Worm (Caenorhabditis elegans) whole organism, L1 larva: ENCODE results near the gene srt-6.

Experiments
- C04F5.9 ChIP-seq: sonication (generic microtip); optimal IDR thresholded peaks from 2 replicates; lab custom pipeline; 2016; ENCODE audit warnings: missing genetic modification characterization, missing compliant biosample characterization
- C16A3.4 ChIP-seq: fragments of 150-350 bp; optimal IDR thresholded peaks from 2 replicates; lab custom pipeline; 2014; ENCODE audit warnings: missing biosample characterization, missing genetic modification characterization
- C34B4.2 ChIP-seq: sonication (generic microtip); optimal IDR thresholded peaks from 2 replicates; lab custom pipeline; 2017; ENCODE audit warnings: mild to moderate bottlenecking, missing genetic modification characterization, missing compliant biosample characterization
- F16B12.6 ChIP-seq: fragments of 150-350 bp; optimal IDR thresholded peaks from 2 replicates; lab custom pipeline; 2014; ENCODE audit warnings: missing biosample characterization, missing genetic modification characterization
- Y116A8C.19 ChIP-seq: sonication (generic microtip); optimal IDR thresholded peaks from 2 replicates; lab custom pipeline; 2016; ENCODE audit warnings: missing compliant biosample characterization, missing genetic modification characterization, borderline replicate concordance
- aha-1 ChIP-seq: fragments of 150-350 bp; optimal IDR thresholded peaks from 2 replicates; lab custom pipeline; 2014; ENCODE audit warnings: missing biosample characterization, missing genetic modification characterization
- alr-1 ChIP-seq: fragments of 200-800 bp; sonication (Bioruptor generic); optimal IDR thresholded peaks from 2 replicates; lab custom pipeline; 2018; ENCODE audit warnings: borderline replicate concordance, mild to moderate bottlenecking, missing genetic modification characterization, missing compliant biosample characterization
- ama-1 ChIP-seq: fragments of 150-350 bp; optimal IDR thresholded peaks from 2 replicates; lab custom pipeline; 2014
- ceh-82 ChIP-seq, 3 experiments: fragments of 150-350 bp in 1 of 3; sonication (generic microtip) in 2 of 3; optimal IDR thresholded peaks; 2 replicates each; lab custom pipeline; 2014 to 2017; ENCODE audit warnings: missing biosample characterization in 3 of 3, missing genetic modification characterization in 3 of 3
- ceh-88 ChIP-seq: fragments of 200-800 bp; sonication (Bioruptor generic); IDR thresholded peaks from 2 replicates; pipeline ENCODE4 v1.3.6; 2022; ENCODE audit warnings: missing genetic modification characterization, missing compliant biosample characterization
- ceh-90 ChIP-seq: sonication (generic microtip); optimal IDR thresholded peaks from 2 replicates; lab custom pipeline; 2016; ENCODE audit warnings: missing genetic modification characterization, missing compliant biosample characterization
- efl-1 ChIP-seq, 4 experiments: fragments of 150-350 bp; optimal IDR thresholded peaks in 3 of 4; peaks in 1 of 4; 1 replicate in 1 of 4; 2 replicates in 3 of 4; lab custom pipeline; 2014; ENCODE audit warnings: missing biosample characterization in 2 of 4, missing genetic modification characterization in 2 of 4, missing genetic modification reagents in 2 of 4
- egl-13 ChIP-seq: sonication (generic microtip); optimal IDR thresholded peaks from 2 replicates; lab custom pipeline; 2016; ENCODE audit warnings: missing genotype, missing genetic modification reagents, missing genetic modification characterization, missing compliant biosample characterization
- egl-27 ChIP-seq, 2 experiments: fragments of 150-350 bp in 1 of 2; sonication (generic microtip); optimal IDR thresholded peaks; 3 replicates each; lab custom pipeline; 2017 to 2018; ENCODE audit warnings: missing biosample characterization in 2 of 2, missing genetic modification characterization in 2 of 2, missing genetic modification reagents in 2 of 2
- elt-2 ChIP-seq: sonication (generic microtip); optimal IDR thresholded peaks from 2 replicates; lab custom pipeline; 2016; ENCODE audit warnings: missing genetic modification characterization, mild to moderate bottlenecking, inconsistent platforms, missing compliant biosample characterization, missing genetic modification reagents
- ets-5 ChIP-seq: fragments of 200-800 bp; sonication (Bioruptor generic); IDR thresholded peaks from 2 replicates; pipeline ENCODE4 v1.3.6; 2022; ENCODE audit warnings: missing genetic modification characterization, missing compliant biosample characterization
- fkh-10 ChIP-seq: sonication (generic microtip); optimal IDR thresholded peaks from 2 replicates; lab custom pipeline; 2017; ENCODE audit warnings: missing biosample characterization, missing genetic modification reagents, missing genetic modification characterization
- fkh-4 ChIP-seq: sonication (generic microtip); optimal IDR thresholded peaks from 2 replicates; lab custom pipeline; 2016; ENCODE audit warnings: missing compliant biosample characterization, missing genetic modification characterization, borderline replicate concordance
- fos-1 ChIP-seq: fragments of 150-350 bp; optimal IDR thresholded peaks from 2 replicates; lab custom pipeline; 2014; ENCODE audit warnings: missing biosample characterization, missing genetic modification characterization
- grh-1 ChIP-seq: fragments of 200-800 bp; sonication (Bioruptor generic); IDR thresholded peaks from 2 replicates; pipeline ENCODE4 v1.3.6; 2022; ENCODE audit warnings: missing genetic modification reagents, missing genetic modification characterization, missing compliant biosample characterization
- hlh-17 ChIP-seq: fragments of 200-800 bp; sonication (Bioruptor generic); optimal IDR thresholded peaks from 2 replicates; lab custom pipeline; 2018; ENCODE audit warnings: missing genetic modification characterization, mild to moderate bottlenecking, missing compliant biosample characterization, moderate library complexity, borderline replicate concordance
- hlh-4 ChIP-seq: sonication (generic microtip); optimal IDR thresholded peaks from 2 replicates; lab custom pipeline; 2016; ENCODE audit warnings: mild to moderate bottlenecking, missing genetic modification characterization, missing compliant biosample characterization
- hpl-2 ChIP-seq: fragments of 150-350 bp; optimal IDR thresholded peaks from 2 replicates; lab custom pipeline; 2014; ENCODE audit warnings: missing biosample characterization, missing genetic modification reagents, missing genetic modification characterization
- irx-1 ChIP-seq: sonication (generic microtip); optimal IDR thresholded peaks from 2 replicates; lab custom pipeline; 2016; ENCODE audit warnings: missing genetic modification characterization, missing compliant biosample characterization
- isw-1 ChIP-seq: fragments of 200-800 bp; sonication (Bioruptor generic); IDR thresholded peaks from 2 replicates; pipeline ENCODE4 v1.3.6; 2022; ENCODE audit warnings: missing genetic modification characterization, missing compliant biosample characterization
- jun-1 ChIP-seq: fragments of 150-350 bp; optimal IDR thresholded peaks from 2 replicates; lab custom pipeline; 2014; ENCODE audit warnings: missing biosample characterization, missing genetic modification reagents, missing genetic modification characterization
- lin-13 ChIP-seq: fragments of 150-350 bp; optimal IDR thresholded peaks from 2 replicates; lab custom pipeline; 2014; ENCODE audit warnings: missing biosample characterization, missing genetic modification reagents, missing genetic modification characterization
- lin-39 ChIP-seq: fragments of 150-350 bp; optimal IDR thresholded peaks from 2 replicates; lab custom pipeline; 2014; ENCODE audit warnings: missing biosample characterization, missing genetic modification reagents, missing genetic modification characterization
- lsy-2 ChIP-seq, 2 experiments: fragments of 150-350 bp; optimal IDR thresholded peaks; 2 replicates each; lab custom pipeline; 2014; ENCODE audit warnings: missing biosample characterization in 2 of 2, missing genetic modification characterization in 2 of 2
- mdl-1 ChIP-seq, 2 experiments: fragments of 150-350 bp; optimal IDR thresholded peaks; 2 replicates each; lab custom pipeline; 2014 to 2017; ENCODE audit warnings: missing biosample characterization in 2 of 2, missing genetic modification characterization in 2 of 2, inconsistent platforms in 1 of 2
- mef-2 ChIP-seq: fragments of 150-350 bp; optimal IDR thresholded peaks from 2 replicates; lab custom pipeline; 2014; ENCODE audit warnings: missing biosample characterization, missing genetic modification characterization
- nhr-20 ChIP-seq: sonication (generic microtip); optimal IDR thresholded peaks from 2 replicates; lab custom pipeline; 2016; ENCODE audit warnings: mild to moderate bottlenecking, missing genetic modification characterization, missing compliant biosample characterization
- nhr-28 ChIP-seq: fragments of 150-350 bp; optimal IDR thresholded peaks from 2 replicates; lab custom pipeline; 2014; ENCODE audit warnings: missing biosample characterization, missing genetic modification characterization
- nhr-71 ChIP-seq: sonication (generic microtip); optimal IDR thresholded peaks from 2 replicates; lab custom pipeline; 2016; ENCODE audit warnings: mild to moderate bottlenecking, missing genetic modification characterization, moderate library complexity, missing compliant biosample characterization
- nhr-76 ChIP-seq: sonication (generic microtip); optimal IDR thresholded peaks from 2 replicates; lab custom pipeline; 2017; ENCODE audit warnings: missing biosample characterization, missing genetic modification characterization
- nhr-77 ChIP-seq: fragments of 150-350 bp; optimal IDR thresholded peaks from 2 replicates; lab custom pipeline; 2014; ENCODE audit warnings: missing biosample characterization, missing genetic modification characterization
- nhr-85 ChIP-seq: sonication (generic microtip); peaks from one replicate; lab custom pipeline; 2016; ENCODE audit warnings: missing genetic modification characterization, inconsistent platforms, missing compliant biosample characterization
- pqm-1 ChIP-seq: sonication (generic microtip); optimal IDR thresholded peaks from 3 replicates; lab custom pipeline; 2017; ENCODE audit warnings: missing biosample characterization, missing genetic modification characterization
- snu-23 ChIP-seq: sonication (generic microtip); optimal IDR thresholded peaks from 2 replicates; lab custom pipeline; 2016; ENCODE audit warnings: missing genetic modification characterization, missing compliant biosample characterization
- swsn-7 ChIP-seq: sonication (generic microtip); optimal IDR thresholded peaks from 2 replicates; lab custom pipeline; 2016; ENCODE audit warnings: missing genetic modification characterization, missing compliant biosample characterization
- tbx-2 ChIP-seq: sonication (generic microtip); optimal IDR thresholded peaks from 2 replicates; lab custom pipeline; 2016; ENCODE audit warnings: missing genetic modification characterization, missing compliant biosample characterization
- tlp-1 ChIP-seq: fragments of 150-350 bp; optimal IDR thresholded peaks from 2 replicates; lab custom pipeline; 2014; ENCODE audit warnings: missing biosample characterization, missing genetic modification characterization
- unc-62 ChIP-seq: fragments of 150-350 bp; optimal IDR thresholded peaks from 2 replicates; lab custom pipeline; 2014; ENCODE audit warnings: missing biosample characterization, missing genetic modification reagents, missing genetic modification characterization
- unc-86 ChIP-seq: sonication (generic microtip); optimal IDR thresholded peaks from 2 replicates; lab custom pipeline; 2016; ENCODE audit warnings: missing genetic modification characterization, missing compliant biosample characterization
- vab-15 ChIP-seq: sonication (generic microtip); optimal IDR thresholded peaks from 2 replicates; lab custom pipeline; 2017; ENCODE audit warnings: missing genotype, mild to moderate bottlenecking, missing genetic modification characterization, missing compliant biosample characterization

srt-6 gene

DNA sequence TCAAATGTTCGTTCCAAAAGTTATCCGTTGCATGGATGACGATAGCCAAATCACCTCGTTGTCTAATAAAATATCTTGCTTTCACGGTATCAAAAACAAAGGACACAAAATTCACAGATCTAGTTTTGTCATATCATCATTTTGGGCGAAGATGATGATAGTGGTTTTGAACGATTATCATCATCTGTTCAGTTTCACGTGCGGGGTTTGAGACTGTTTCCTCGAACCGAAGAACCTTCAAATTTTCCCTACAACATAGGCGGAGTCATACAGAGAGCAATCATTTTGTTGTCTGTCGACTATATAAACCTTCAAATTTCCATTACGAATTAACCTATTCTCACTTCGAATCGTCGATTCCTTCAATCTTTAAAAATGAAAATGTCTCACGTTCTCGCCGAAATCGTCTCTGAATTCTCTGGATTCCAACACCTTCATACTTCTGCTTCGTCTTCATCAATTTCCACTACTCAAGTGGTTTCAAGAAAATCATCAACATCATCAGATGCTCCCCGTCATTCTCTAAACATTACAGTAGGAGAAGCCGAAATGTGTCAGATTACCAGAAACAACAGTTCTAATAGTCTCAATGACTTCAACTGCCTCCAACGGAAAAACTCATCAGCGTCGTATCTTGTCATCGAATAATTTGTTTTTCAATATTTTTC is 4.6 kb upstream of the srt-6 start, which contains the start of gene F18E3.11 (continued):
- TF ChIP-seq fkh-4 (tag; lab: Kevin White, UChicago), result no peak
- no peak for TF ChIP-seq pqm-1 (tag; lab: Kevin White, UChicago)
- no peak for TF ChIP-seq ceh-90
- no peak for TF ChIP-seq nhr-28
- TF ChIP-seq ets-5 (GFP tag; lab: Robert Waterston, UW), result no peak
- TF ChIP-seq Y116A8C.19 (tag; lab: Kevin White, UChicago), result no peak
- TF ChIP-seq mdl-1 (tag; optimal IDR thresholded peaks at IDR 0.05; lab: Kevin White, UChicago), result peak in 1 of 2 experiments; percentile 64
- TF ChIP-seq snu-23 (GFP tag; lab: Kevin White, UChicago), result peak; percentile 69
- TF ChIP-seq mef-2, result no peak
- TF ChIP-seq swsn-7 (tag; lab: Kevin White, UChicago), result no peak
- TF ChIP-seq isw-1 (GFP tag; lab: Robert Waterston, UW), result no peak
- no peak for TF ChIP-seq lin-39 (tag; lab: Kevin White, UChicago)
- peak; percentile 47 for TF ChIP-seq tbx-2 (tag; lab: Kevin White, UChicago)
- no peak for TF ChIP-seq nhr-77
- TF ChIP-seq nhr-76, result no peak
- no peak for TF ChIP-seq elt-2 (tag; lab: Kevin White, UChicago)
- no peak for TF ChIP-seq hlh-17 (GFP tag; lab: Kevin White, UChicago)
- TF ChIP-seq C16A3.4 (tag; lab: Kevin White, UChicago), result no peak
- TF ChIP-seq C34B4.2, result no peak
- TF ChIP-seq egl-13 (tag; lab: Kevin White, UChicago), result no peak
- TF ChIP-seq aha-1 (tag; lab: Kevin White, UChicago), result no peak
- no peak for TF ChIP-seq ceh-88 (GFP tag; lab: Robert Waterston, UW)
- TF ChIP-seq hlh-4 (tag; lab: Kevin White, UChicago), result no peak
- no peak for TF ChIP-seq C04F5.9 (tag; lab: Kevin White, UChicago)
- TF ChIP-seq egl-27 (tag; optimal IDR thresholded peaks at IDR 0.05; lab: Kevin White, UChicago), result no peak
- peak; percentile 90 for TF ChIP-seq nhr-85 (tag; lab: Kevin White, UChicago)
- TF ChIP-seq unc-62 (GFP tag; lab: Kevin White, UChicago), result no peak
- TF ChIP-seq nhr-71, result peak; percentile 74
- no peak for TF ChIP-seq efl-1 (optimal IDR thresholded peaks at IDR 0.05; lab: Kevin White, UChicago)
- TF ChIP-seq efl-1 (GFP tag; optimal IDR thresholded peaks at IDR 0.05 in 1 of 2; lab: Kevin White, UChicago), result peak in 1 of 2 experiments; percentile 91
- TF ChIP-seq jun-1 (tag; lab: Kevin White, UChicago), result no peak
- no peak for TF ChIP-seq lin-13 (GFP tag; lab: Kevin White, UChicago)
- no peak for TF ChIP-seq tlp-1
- no peak for TF ChIP-seq hpl-2
- TF ChIP-seq irx-1, result no peak
- no peak for TF ChIP-seq alr-1
- TF ChIP-seq ceh-82 (tag; optimal IDR thresholded peaks at IDR 0.05; lab: Kevin White, UChicago), result no peak
- no peak for TF ChIP-seq fos-1 (tag; lab: Kevin White, UChicago)
- 0 out of 2 replicates have a peak, but pooled peaks have one; percentile 26 for TF ChIP-seq grh-1
- TF ChIP-seq ama-1, result no peak
- TF ChIP-seq F16B12.6, result no peak
- TF ChIP-seq fkh-10 (GFP tag; lab: Kevin White, UChicago), result no peak
- TF ChIP-seq lsy-2 (tag; optimal IDR thresholded peaks at IDR 0.05; lab: Kevin White, UChicago), result no peak
- peak; percentile 88 for TF ChIP-seq nhr-20 (tag; lab: Kevin White, UChicago)

DNA sequence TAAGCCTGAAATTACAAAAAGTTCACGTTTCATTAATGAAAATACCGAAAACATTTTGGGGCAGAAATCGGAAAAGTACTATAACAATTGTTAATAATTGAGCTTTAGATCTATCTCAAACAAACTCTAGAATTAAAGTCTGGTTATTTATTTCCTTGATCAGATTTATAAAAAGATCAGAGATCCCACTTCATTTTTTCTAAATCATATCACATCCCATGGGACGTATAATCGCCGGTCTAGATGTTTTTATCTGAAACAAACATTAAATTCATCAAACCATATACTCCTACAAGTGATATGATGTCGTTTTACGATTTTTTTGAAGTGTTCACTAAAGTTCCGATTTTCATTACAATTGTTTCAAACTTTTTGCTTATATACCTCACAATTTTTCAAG is 3.1 kb upstream of the srt-6 start, which contains the start of gene str-41:
TSS of gene str-41 (plus strand) at position 301 of the 400 bp plus-strand sequence.
- TF ChIP-seq efl-1 (optimal IDR thresholded peaks at IDR 0.05; lab: Kevin White, UChicago), result no peak
- TF ChIP-seq efl-1 (GFP tag; optimal IDR thresholded peaks at IDR 0.05 in 1 of 2; lab: Kevin White, UChicago), result peak in 1 of 2 experiments; percentile 13
- TF ChIP-seq vab-15 (tag; lab: Kevin White, UChicago), result no peak
- no peak for TF ChIP-seq unc-86 (tag; lab: Kevin White, UChicago)
- no peak for TF ChIP-seq jun-1 (tag; lab: Kevin White, UChicago)
